Worm (Caenorhabditis elegans) whole organism, mixed stage, embryonic: ENCODE results near the gene tut-1.

ENCODE experiments used
- sptf-1 ChIP-seq: sonication (generic microtip); optimal IDR thresholded peaks from 2 replicates; lab custom pipeline; 2017; ENCODE audit warnings: mild to moderate bottlenecking, missing genetic modification characterization, moderate library complexity, missing compliant biosample characterization
- ztf-11 ChIP-seq: fragments of 150-350 bp; optimal IDR thresholded peaks from 2 replicates; lab custom pipeline; 2014; ENCODE audit warnings: missing biosample characterization, missing genetic modification characterization

DNA sequence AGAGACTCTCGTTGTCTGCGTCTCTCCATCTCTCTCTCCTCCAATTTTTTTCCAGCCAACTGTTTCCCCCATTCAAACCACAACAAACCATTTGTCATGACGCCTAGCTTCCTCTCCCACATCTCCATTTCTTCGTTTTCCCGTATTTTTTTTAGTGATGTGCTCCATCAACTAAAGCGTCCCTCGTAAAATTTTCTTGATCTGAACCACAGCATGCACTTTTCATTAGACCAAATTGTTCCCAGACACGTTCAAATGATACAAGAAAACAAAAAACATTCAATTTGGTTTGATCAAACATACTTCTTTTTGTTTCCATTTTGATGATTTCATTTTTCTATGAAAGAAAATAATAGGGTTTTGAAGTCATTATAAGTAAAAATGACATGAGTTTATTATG, 39.2 kb downstream of the tut-1 start:
- no peak for TF ChIP-seq sptf-1 (tag; lab: Kevin White, UChicago)
- TF ChIP-seq ztf-11, result no peak
